Worm (Caenorhabditis elegans) whole organism, L2 larva: ENCODE results near the gene cdk-1.
A peak's percentile ranks its signal among the peaks of the same experiment; 100 is the strongest.

Experiments
- C34F6.9 ChIP-seq: fragments of 150-350 bp; optimal IDR thresholded peaks from 2 replicates; lab custom pipeline; 2014; ENCODE audit warnings: missing biosample characterization, missing genetic modification characterization
- F13H6.1 ChIP-seq: sonication (generic microtip); optimal IDR thresholded peaks from 2 replicates; lab custom pipeline; 2016; ENCODE audit warnings: missing genetic modification characterization, missing compliant biosample characterization
- R02D3.7 ChIP-seq: fragments of 150-350 bp; optimal IDR thresholded peaks from 2 replicates; lab custom pipeline; 2014; ENCODE audit warnings: missing biosample characterization, missing genetic modification characterization
- alr-1 ChIP-seq: fragments of 150-350 bp; optimal IDR thresholded peaks from 2 replicates; lab custom pipeline; 2014; ENCODE audit warnings: missing biosample characterization, missing genetic modification characterization
- aly-2 ChIP-seq: fragments of 150-350 bp; optimal IDR thresholded peaks from 2 replicates; lab custom pipeline; 2014; ENCODE audit warnings: missing biosample characterization, missing genetic modification characterization
- ama-1 ChIP-seq: fragments of 150-350 bp; optimal IDR thresholded peaks from 2 replicates; lab custom pipeline; 2018; ENCODE audit warnings: inconsistent platforms
- ceh-16 ChIP-seq: fragments of 150-350 bp; optimal IDR thresholded peaks from 2 replicates; lab custom pipeline; 2014; ENCODE audit warnings: missing biosample characterization, missing genetic modification characterization
- ceh-82 ChIP-seq: fragments of 150-350 bp; optimal IDR thresholded peaks from 2 replicates; lab custom pipeline; 2014; ENCODE audit warnings: missing biosample characterization, missing genetic modification characterization
- dmd-4 ChIP-seq: sonication (generic microtip); optimal IDR thresholded peaks from 2 replicates; lab custom pipeline; 2017; ENCODE audit warnings: missing biosample characterization, missing genetic modification characterization
- egl-27 ChIP-seq: sonication (generic microtip); optimal IDR thresholded peaks from 3 replicates; lab custom pipeline; 2017; ENCODE audit warnings: missing biosample characterization, missing genetic modification reagents, missing genetic modification characterization
- elt-1 ChIP-seq: fragments of 150-350 bp; optimal IDR thresholded peaks from 2 replicates; lab custom pipeline; 2014; ENCODE audit warnings: missing biosample characterization, missing genetic modification characterization
- fos-1 ChIP-seq: fragments of 150-350 bp; optimal IDR thresholded peaks from 2 replicates; lab custom pipeline; 2014; ENCODE audit warnings: missing biosample characterization, missing genetic modification characterization
- gmeb-1 ChIP-seq: fragments of 150-350 bp; optimal IDR thresholded peaks from 2 replicates; lab custom pipeline; 2014; ENCODE audit warnings: missing biosample characterization, missing genetic modification characterization
- lin-39 ChIP-seq: fragments of 150-350 bp; optimal IDR thresholded peaks from 2 replicates; lab custom pipeline; 2014; ENCODE audit warnings: missing biosample characterization, missing genetic modification reagents, missing genetic modification characterization
- lsy-2 ChIP-seq, 2 experiments: fragments of 150-350 bp in 1 of 2; sonication (generic microtip) in 1 of 2; optimal IDR thresholded peaks; 2 replicates each; lab custom pipeline; 2014 to 2017; ENCODE audit warnings: missing biosample characterization in 2 of 2, missing genetic modification characterization in 2 of 2
- mbf-1 ChIP-seq: sonication (generic microtip); optimal IDR thresholded peaks from 2 replicates; lab custom pipeline; 2017; ENCODE audit warnings: missing biosample characterization, missing genetic modification characterization
- nhr-10 ChIP-seq: sonication (generic microtip); optimal IDR thresholded peaks from 2 replicates; lab custom pipeline; 2017; ENCODE audit warnings: missing biosample characterization, missing genetic modification characterization
- nhr-12 ChIP-seq: fragments of 150-350 bp; optimal IDR thresholded peaks from 2 replicates; lab custom pipeline; 2014; ENCODE audit warnings: missing biosample characterization, missing genetic modification characterization
- nhr-129 ChIP-seq: fragments of 150-350 bp; optimal IDR thresholded peaks from 2 replicates; lab custom pipeline; 2014; ENCODE audit warnings: missing biosample characterization, missing genetic modification characterization
- nhr-23 ChIP-seq: fragments of 150-350 bp; optimal IDR thresholded peaks from 2 replicates; lab custom pipeline; 2014; ENCODE audit warnings: missing biosample characterization, missing genetic modification reagents, missing genetic modification characterization
- nhr-77 ChIP-seq: fragments of 150-350 bp; optimal IDR thresholded peaks from 2 replicates; lab custom pipeline; 2014; ENCODE audit warnings: missing biosample characterization, missing genetic modification characterization
- sem-4 ChIP-seq: fragments of 150-350 bp; optimal IDR thresholded peaks from 2 replicates; lab custom pipeline; 2014; ENCODE audit warnings: missing biosample characterization, missing genetic modification reagents, missing genetic modification characterization
- sma-3 ChIP-seq: sonication (generic microtip); optimal IDR thresholded peaks from 2 replicates; lab custom pipeline; 2016; ENCODE audit warnings: missing genetic modification reagents, missing genetic modification characterization, missing compliant biosample characterization
- sma-9 ChIP-seq, 2 experiments: fragments of 150-350 bp in 1 of 2; sonication (generic microtip) in 1 of 2; optimal IDR thresholded peaks; 2 replicates each; lab custom pipeline; 2014 to 2016; ENCODE audit warnings: missing genetic modification characterization in 2 of 2, mild to moderate bottlenecking in 1 of 2, missing biosample characterization in 1 of 2, missing compliant biosample characterization in 1 of 2, missing genetic modification reagents in 1 of 2, moderate library complexity in 1 of 2
- unc-55 ChIP-seq: fragments of 150-350 bp; sonication (generic microtip); optimal IDR thresholded peaks from 3 replicates; lab custom pipeline; 2014; ENCODE audit warnings: missing biosample characterization, missing genetic modification reagents, missing genetic modification characterization
- ztf-11 ChIP-seq: sonication (generic microtip); optimal IDR thresholded peaks from 2 replicates; lab custom pipeline; 2017; ENCODE audit warnings: missing biosample characterization, missing genetic modification characterization
- ztf-4 ChIP-seq: fragments of 150-350 bp; optimal IDR thresholded peaks from 2 replicates; lab custom pipeline; 2014; ENCODE audit warnings: missing biosample characterization, missing genetic modification characterization

The cdk-1 gene

ce11 chrIII:9735857-9736256 lies 11.4 kb upstream of the cdk-1 start, which contains the start of gene dao-6:
Gene dao-6 (minus strand): TSS chrIII:9736201.
- no peak for TF ChIP-seq ceh-82 (tag; lab: Kevin White, UChicago)
- TF ChIP-seq nhr-129 (tag; lab: Kevin White, UChicago): peak; percentile 42

ce11 chrIII:9738954-9739353 lies 8.3 kb upstream of the cdk-1 start, which contains the start of gene hlh-4:
Gene hlh-4 (minus strand): TSS chrIII:9739054.
- TF ChIP-seq sma-9 (GFP tag; optimal IDR thresholded peaks at IDR 0.05; lab: Kevin White, UChicago) (no peak), sma-9 (tag; optimal IDR thresholded peaks at IDR 0.05; lab: Kevin White, UChicago) (no peak), lin-39 (tag; lab: Kevin White, UChicago) (no peak), ama-1 (lab: Kevin White, UChicago) (no peak), unc-55 (no peak), mbf-1 (tag; lab: Kevin White, UChicago) (no peak), elt-1 (no peak)

ce11 chrIII:9740663-9741062 lies 6.6 kb upstream of the cdk-1 start:
- no peak for TF ChIP-seq nhr-23 (tag; lab: Kevin White, UChicago)
- TF ChIP-seq lsy-2 (tag; optimal IDR thresholded peaks at IDR 0.05; lab: Kevin White, UChicago): peak in 1 of 2 experiments; percentile 28

- TF ChIP-seq sma-9 (GFP tag; optimal IDR thresholded peaks at IDR 0.05; lab: Kevin White, UChicago) (peak; percentile 50), sma-9 (tag; optimal IDR thresholded peaks at IDR 0.05; lab: Kevin White, UChicago) (no peak), lsy-2 (tag; optimal IDR thresholded peaks at IDR 0.05; lab: Kevin White, UChicago) (peak in 1 of 2 experiments; percentile 33), unc-55 (no peak), nhr-23 (tag; lab: Kevin White, UChicago) (no peak), egl-27 (tag; lab: Kevin White, UChicago) (no peak), ceh-16 (tag; lab: Kevin White, UChicago) (no peak), sem-4 (tag; lab: Kevin White, UChicago) (no peak), nhr-12 (tag; lab: Kevin White, UChicago) (no peak), C34F6.9 (tag; lab: Kevin White, UChicago) (peak; percentile 48), nhr-129 (tag; lab: Kevin White, UChicago) (peak; percentile 31), gmeb-1 (tag; lab: Kevin White, UChicago) (no peak), F13H6.1 (tag; lab: Kevin White, UChicago) (peak; percentile 73)
Observed at ce11 chrIII:9741985-9742384, 5.3 kb upstream of the cdk-1 start.

- no peak for TF ChIP-seq dmd-4 (tag; lab: Kevin White, UChicago)
- no peak for TF ChIP-seq sma-3 (GFP tag; lab: Kevin White, UChicago)
- no peak for TF ChIP-seq nhr-10
- no peak for TF ChIP-seq ztf-11 (tag; lab: Kevin White, UChicago)
- TF ChIP-seq, all 48 proteins: peak for 0
Observed at ce11 chrIII:9743239-9743638, 4.0 kb upstream of the cdk-1 start, which contains the start of gene T05G5.1. Gene T05G5.1 (minus strand): TSS chrIII:9743339.

ce11 chrIII:9744525-9744924 lies 2.7 kb upstream of the cdk-1 start:
- TF ChIP-seq F13H6.1 (tag; lab: Kevin White, UChicago) (peak; percentile 72), sma-9 (GFP tag; optimal IDR thresholded peaks at IDR 0.05; lab: Kevin White, UChicago) (peak; percentile 10), sma-9 (tag; optimal IDR thresholded peaks at IDR 0.05; lab: Kevin White, UChicago) (no peak), lsy-2 (tag; optimal IDR thresholded peaks at IDR 0.05; lab: Kevin White, UChicago) (peak in 1 of 2 experiments; percentile 16), fos-1 (tag; lab: Kevin White, UChicago) (no peak), C34F6.9 (tag; lab: Kevin White, UChicago) (peak; percentile 41), alr-1 (tag; lab: Kevin White, UChicago) (no peak), aly-2 (no peak), ztf-4 (tag; lab: Kevin White, UChicago) (no peak), nhr-129 (tag; lab: Kevin White, UChicago) (peak; percentile 59), nhr-77 (no peak)

- TF ChIP-seq fos-1 (tag; lab: Kevin White, UChicago) (no peak), R02D3.7 (tag; lab: Kevin White, UChicago) (no peak)
Observed at ce11 chrIII:9745333-9745897, 1.9 kb upstream of the cdk-1 start.
